Fruit fly (Drosophila melanogaster) whole organism, embryonic: ENCODE results near the gene Sk1.

Experiments used
- Antp ChIP-seq: fragments of 200-800 bp; sonication (Bioruptor generic); optimal IDR thresholded peaks from 3 replicates; lab custom pipeline; 2016; ENCODE audit warnings: missing biosample characterization, missing genetic modification characterization
- CG10654 ChIP-seq: fragments of 200-800 bp; sonication (Bioruptor generic); optimal IDR thresholded peaks from 2 replicates; lab custom pipeline; 2016; ENCODE audit warnings: missing biosample characterization, missing genetic modification characterization
- CG12236 ChIP-seq: fragments of 200-800 bp; sonication (Bioruptor generic); optimal IDR thresholded peaks from 2 replicates; lab custom pipeline; 2016; ENCODE audit warnings: missing biosample characterization, missing genetic modification characterization
- CG12744 ChIP-seq: fragments of 200-800 bp; sonication (Bioruptor generic); optimal IDR thresholded peaks from 2 replicates; lab custom pipeline; 2016; ENCODE audit warnings: missing biosample characterization, missing genetic modification characterization
- CG13123 ChIP-seq: fragments of 200-800 bp; sonication (Bioruptor generic); optimal IDR thresholded peaks from 2 replicates; lab custom pipeline; 2016; ENCODE audit warnings: missing biosample characterization, missing genetic modification characterization
- CG13424 ChIP-seq: fragments of 200-800 bp; sonication (Bioruptor generic); optimal IDR thresholded peaks from 2 replicates; lab custom pipeline; 2019; ENCODE audit warnings: missing biosample characterization, mild to moderate bottlenecking, missing genetic modification characterization, moderate library complexity
- CG13775 ChIP-seq: fragments of 200-800 bp; sonication (Bioruptor generic); optimal IDR thresholded peaks from 3 replicates; lab custom pipeline; 2017; ENCODE audit warnings: missing biosample characterization, mild to moderate bottlenecking, missing genetic modification characterization
- CG1529 ChIP-seq: fragments of 200-800 bp; sonication (Bioruptor generic); optimal IDR thresholded peaks from 3 replicates; lab custom pipeline; 2018; ENCODE audit warnings: missing biosample characterization, missing genetic modification characterization
- CG1602 ChIP-seq: fragments of 200-800 bp; sonication (Bioruptor generic); optimal IDR thresholded peaks from 3 replicates; lab custom pipeline; 2016; ENCODE audit warnings: missing biosample characterization, missing genetic modification characterization
- CG16863 ChIP-seq: fragments of 200-800 bp; sonication (Bioruptor generic); optimal IDR thresholded peaks from 3 replicates; lab custom pipeline; 2016; ENCODE audit warnings: missing biosample characterization, missing genetic modification characterization
- CG17912 ChIP-seq: fragments of 200-800 bp; sonication (Bioruptor generic); optimal IDR thresholded peaks from 2 replicates; lab custom pipeline; 2018; ENCODE audit warnings: missing biosample characterization, mild to moderate bottlenecking, missing genetic modification characterization
- CG2120 ChIP-seq: fragments of 200-800 bp; sonication (Bioruptor generic); optimal IDR thresholded peaks from 3 replicates; lab custom pipeline; 2016; ENCODE audit warnings: missing biosample characterization, missing genetic modification characterization
- CG2129 ChIP-seq: fragments of 200-800 bp; sonication (Bioruptor generic); IDR thresholded peaks from 2 replicates; pipeline ENCODE4 v1.3.6; 2022; ENCODE audit warnings: missing biosample characterization, missing genetic modification characterization; ENCODE audit not compliant: partially characterized antibody
- CG2202 ChIP-seq: fragments of 200-800 bp; sonication (Bioruptor generic); optimal IDR thresholded peaks from 2 replicates; lab custom pipeline; 2018; ENCODE audit warnings: missing biosample characterization, mild to moderate bottlenecking, missing genetic modification characterization
- CG34224 ChIP-seq: fragments of 200-800 bp; sonication (Bioruptor generic); IDR thresholded peaks from 3 replicates; pipeline ENCODE4 v1.3.6; 2022; ENCODE audit warnings: missing biosample characterization, missing genetic modification characterization; ENCODE audit not compliant: partially characterized antibody
- CG4328 ChIP-seq: fragments of 200-800 bp; sonication (Bioruptor generic); optimal IDR thresholded peaks from 3 replicates; lab custom pipeline; 2017; ENCODE audit warnings: missing biosample characterization, missing genetic modification reagents, missing genetic modification characterization
- CG4730 ChIP-seq: fragments of 200-800 bp; sonication (Bioruptor generic); IDR thresholded peaks from 2 replicates; pipeline ENCODE4 v1.3.6; 2022; ENCODE audit warnings: missing biosample characterization, missing genetic modification characterization
- CG6175 ChIP-seq: fragments of 200-800 bp; sonication (Bioruptor generic); IDR thresholded peaks from 3 replicates; pipeline ENCODE4 v1.3.6; 2022; ENCODE audit warnings: missing biosample characterization, missing genetic modification characterization
- CG6654 ChIP-seq: fragments of 200-800 bp; sonication (Bioruptor generic); optimal IDR thresholded peaks from 2 replicates; lab custom pipeline; 2017; ENCODE audit warnings: missing biosample characterization, mild to moderate bottlenecking, missing genetic modification characterization
- CG9437 ChIP-seq: fragments of 200-800 bp; sonication (Bioruptor generic); optimal IDR thresholded peaks from 2 replicates; lab custom pipeline; 2018; ENCODE audit warnings: missing biosample characterization, mild to moderate bottlenecking, missing genetic modification characterization
- CG9609 ChIP-seq: fragments of 200-800 bp; sonication (Bioruptor generic); optimal IDR thresholded peaks from 3 replicates; lab custom pipeline; 2016; ENCODE audit warnings: missing biosample characterization, missing genetic modification characterization
- CHES-1-like ChIP-seq: fragments of 200-800 bp; sonication (Bioruptor generic); optimal IDR thresholded peaks from 2 replicates; lab custom pipeline; 2016; ENCODE audit warnings: missing biosample characterization, missing genetic modification characterization
- Dad ChIP-seq: fragments of 200-800 bp; sonication (Bioruptor generic); optimal IDR thresholded peaks from 3 replicates; lab custom pipeline; 2016; ENCODE audit warnings: missing biosample characterization, missing genetic modification characterization
- Fer3 ChIP-seq: fragments of 200-800 bp; sonication (Bioruptor generic); optimal IDR thresholded peaks from 2 replicates; lab custom pipeline; 2018; ENCODE audit warnings: missing biosample characterization, mild to moderate bottlenecking, missing genetic modification characterization, moderate library complexity
- HHEX ChIP-seq: fragments of 200-800 bp; sonication (Bioruptor generic); optimal IDR thresholded peaks from 3 replicates; lab custom pipeline; 2017; ENCODE audit warnings: missing biosample characterization, mild to moderate bottlenecking, missing genetic modification characterization, missing genetic modification reagents
- MBD-R2 ChIP-seq: fragments of 200-800 bp; sonication (Bioruptor generic); IDR thresholded peaks from 2 replicates; pipeline ENCODE4 v1.3.6; 2022; ENCODE audit warnings: missing biosample characterization, missing genetic modification characterization
- Nf-YA ChIP-seq: fragments of 200-800 bp; sonication (Bioruptor generic); IDR thresholded peaks from 2 replicates; pipeline ENCODE4 v1.3.6; 2022; ENCODE audit warnings: missing biosample characterization, missing genetic modification characterization
- Nf-YC ChIP-seq: fragments of 200-800 bp; optimal IDR thresholded peaks from 3 replicates; lab custom pipeline; 2019; ENCODE audit warnings: missing biosample characterization, mild to moderate bottlenecking, missing genetic modification characterization, moderate library complexity
- Sry-δ ChIP-seq: fragments of 200-800 bp; sonication (Bioruptor generic); optimal IDR thresholded peaks from 2 replicates; lab custom pipeline; 2016; ENCODE audit warnings: missing biosample characterization, missing genetic modification characterization
- TFAM ChIP-seq: fragments of 200-800 bp; sonication (Bioruptor generic); optimal IDR thresholded peaks from 2 replicates; lab custom pipeline; 2017; ENCODE audit warnings: missing biosample characterization, missing genetic modification characterization, inconsistent platforms
- bigmax ChIP-seq: fragments of 200-800 bp; sonication (Bioruptor generic); optimal IDR thresholded peaks from 2 replicates; lab custom pipeline; 2018; ENCODE audit warnings: missing biosample characterization, mild to moderate bottlenecking, missing genetic modification characterization
- bowl ChIP-seq: fragments of 200-800 bp; sonication (Bioruptor generic); IDR thresholded peaks from 2 replicates; pipeline ENCODE4 v1.3.6; 2022; ENCODE audit warnings: missing biosample characterization, missing genetic modification characterization
- cwo ChIP-seq: fragments of 200-800 bp; sonication (Bioruptor generic); optimal IDR thresholded peaks from 3 replicates; lab custom pipeline; 2017; ENCODE audit warnings: missing biosample characterization, missing genetic modification characterization, mild to moderate bottlenecking, moderate library complexity, missing genetic modification reagents
- dm ChIP-seq: fragments of 200-800 bp; sonication (Bioruptor generic); optimal IDR thresholded peaks from 3 replicates; lab custom pipeline; 2016; ENCODE audit warnings: missing biosample characterization, missing genetic modification characterization
- dysf ChIP-seq: fragments of 200-800 bp; sonication (Bioruptor generic); IDR thresholded peaks from 3 replicates; pipeline ENCODE4 v1.3.6; 2022; ENCODE audit warnings: missing biosample characterization, missing genetic modification characterization
- ewg ChIP-seq: fragments of 200-800 bp; sonication (Bioruptor generic); optimal IDR thresholded peaks from 3 replicates; lab custom pipeline; 2017; ENCODE audit warnings: mild to moderate bottlenecking, missing biosample characterization, missing genetic modification reagents, missing genetic modification characterization
- fu2 ChIP-seq: fragments of 200-800 bp; sonication (Bioruptor generic); optimal IDR thresholded peaks from 2 replicates; lab custom pipeline; 2016; ENCODE audit warnings: missing biosample characterization, missing genetic modification characterization
- grn ChIP-seq: fragments of 200-800 bp; sonication (Bioruptor generic); optimal IDR thresholded peaks from 3 replicates; lab custom pipeline; 2017; ENCODE audit warnings: missing biosample characterization, missing genetic modification characterization
- hbn ChIP-seq: fragments of 200-800 bp; sonication (Bioruptor generic); IDR thresholded peaks from 2 replicates; pipeline ENCODE4 v1.3.6; 2022; ENCODE audit warnings: missing biosample characterization, missing genetic modification characterization; ENCODE audit not compliant: partially characterized antibody
- otp ChIP-seq: fragments of 200-800 bp; sonication (Bioruptor generic); IDR thresholded peaks from 3 replicates; pipeline ENCODE4, ENCODE4 v1.3.6; 2022; ENCODE audit warnings: missing biosample characterization, missing genetic modification characterization
- phol ChIP-seq: fragments of 200-800 bp; sonication (Bioruptor generic); optimal IDR thresholded peaks from 3 replicates; lab custom pipeline; 2018; ENCODE audit warnings: missing biosample characterization, mild to moderate bottlenecking, missing genetic modification characterization, moderate library complexity
- ranshi ChIP-seq: fragments of 200-800 bp; sonication (Bioruptor generic); IDR thresholded peaks from 2 replicates; pipeline ENCODE4 v1.3.6; 2022; ENCODE audit warnings: missing biosample characterization, missing genetic modification characterization
- schlank ChIP-seq: fragments of 200-800 bp; sonication (Bioruptor generic); optimal IDR thresholded peaks from 2 replicates; lab custom pipeline; 2018; ENCODE audit warnings: missing biosample characterization, mild to moderate bottlenecking, missing genetic modification characterization
- sim ChIP-seq: fragments of 200-800 bp; sonication (Bioruptor generic); IDR thresholded peaks from 2 replicates; pipeline ENCODE4 v1.3.6; 2022; ENCODE audit warnings: missing biosample characterization, missing genetic modification characterization
- sisA ChIP-seq: fragments of 200-800 bp; sonication (Bioruptor generic); IDR thresholded peaks from 2 replicates; pipeline ENCODE4 v1.3.6; 2022; ENCODE audit warnings: missing biosample characterization, missing genetic modification characterization
- stc ChIP-seq: fragments of 200-800 bp; sonication (Bioruptor generic); IDR thresholded peaks from 2 replicates; pipeline ENCODE4 v1.3.6; 2022; ENCODE audit warnings: missing biosample characterization, missing genetic modification characterization
- tio ChIP-seq: fragments of 200-800 bp; sonication (Bioruptor generic); optimal IDR thresholded peaks from 2 replicates; lab custom pipeline; 2017; ENCODE audit warnings: missing biosample characterization, missing genetic modification characterization, inconsistent platforms
- trem ChIP-seq: fragments of 200-800 bp; optimal IDR thresholded peaks from 3 replicates; lab custom pipeline; 2019; ENCODE audit warnings: missing biosample characterization, mild to moderate bottlenecking, missing genetic modification characterization, moderate library complexity
- unc-4 ChIP-seq: fragments of 200-800 bp; sonication (Bioruptor generic); IDR thresholded peaks from 2 replicates; pipeline ENCODE4 v1.3.6; 2022; ENCODE audit warnings: missing biosample characterization, missing genetic modification characterization; ENCODE audit not compliant: partially characterized antibody
- unpg ChIP-seq: fragments of 200-800 bp; sonication (Bioruptor generic); optimal IDR thresholded peaks from 3 replicates; lab custom pipeline; 2018; ENCODE audit warnings: missing biosample characterization, mild to moderate bottlenecking, missing genetic modification characterization, moderate library complexity
- yki ChIP-seq: fragments of >200 bp; optimal IDR thresholded peaks from 3 replicates; lab custom pipeline; 2018

The Sk1 gene

dm6 chrX:11452846-11453391 lies 10.6 kb downstream of the Sk1 start (continued):
- 0 out of 3 replicates have a peak, but pooled peaks have one; percentile 24 for TF ChIP-seq CG6175 (GFP tag; lab: Robert Waterston, UW)
- peak; percentile 59; the same call in 1 of the 2 replicates for TF ChIP-seq bowl
- peak; percentile 33 for TF ChIP-seq CG9437 (GFP tag; lab: Kevin White, UChicago)
- peak; percentile 53 for TF ChIP-seq CHES-1-like (GFP tag; lab: Kevin White, UChicago)
- TF ChIP-seq HHEX (GFP tag; lab: Kevin White, UChicago) = peak; percentile 73
- TF ChIP-seq CG4328 (GFP tag; lab: Kevin White, UChicago) = no peak
- no peak for TF ChIP-seq hbn (GFP tag; lab: Robert Waterston, UW)
- peak; percentile 59 for TF ChIP-seq schlank (tag; lab: Kevin White, UChicago)
- TF ChIP-seq sisA (GFP tag; lab: Robert Waterston, UW) = peak; percentile 75
- TF ChIP-seq ewg (GFP tag; lab: Kevin White, UChicago) = peak; percentile 99
- TF ChIP-seq CG13123 (GFP tag; lab: Kevin White, UChicago) = peak; percentile 7
- TF ChIP-seq CG13424 (tag; lab: Kevin White, UChicago) = peak; percentile 69
- TF ChIP-seq Fer3 (tag; lab: Kevin White, UChicago) = peak; percentile 63
- peak; percentile 85 for TF ChIP-seq dysf (GFP tag; lab: Robert Waterston, UW)
- peak; percentile 35 for TF ChIP-seq CG1529
- no peak for TF ChIP-seq grn (GFP tag; lab: Kevin White, UChicago)
- peak; percentile 75 for TF ChIP-seq CG4730 (GFP tag; lab: Robert Waterston, UW)
- no peak for TF ChIP-seq CG17912 (GFP tag; lab: Kevin White, UChicago)
- TF ChIP-seq CG9609 (GFP tag; lab: Kevin White, UChicago) = peak; percentile 55
- no peak for TF ChIP-seq TFAM
- TF ChIP-seq cwo (GFP tag; lab: Kevin White, UChicago) = peak; percentile 78
- TF ChIP-seq CG6654 (GFP tag; lab: Kevin White, UChicago) = peak; percentile 2
- peak; percentile 36 for TF ChIP-seq fu2 (GFP tag; lab: Kevin White, UChicago)
- TF ChIP-seq Sry-δ = no peak
- peak; percentile 82 for TF ChIP-seq CG2120 (GFP tag; lab: Kevin White, UChicago)
- TF ChIP-seq stc (GFP tag; lab: Robert Waterston, UW) = peak; percentile 88
- TF ChIP-seq phol (tag; lab: Kevin White, UChicago) = peak; percentile 59
- TF ChIP-seq unpg (GFP tag; lab: Kevin White, UChicago) = peak; percentile 71
- TF ChIP-seq Dad (GFP tag; lab: Kevin White, UChicago) = peak; percentile 86
- no peak for TF ChIP-seq bigmax (GFP tag; lab: Kevin White, UChicago)
- no peak for TF ChIP-seq yki (lab: Kevin White, UChicago)
- no peak for TF ChIP-seq CG2129
- peak; percentile 65 for TF ChIP-seq trem
- TF ChIP-seq MBD-R2 = peak; percentile 63
- no peak for TF ChIP-seq CG34224 (GFP tag; lab: Robert Waterston, UW)
- peak; percentile 92 for TF ChIP-seq otp (GFP tag; lab: Robert Waterston, UW)
- no peak for TF ChIP-seq unc-4
- TF ChIP-seq dm (GFP tag; lab: Kevin White, UChicago) = peak; percentile 34
- no peak for TF ChIP-seq CG12744 (GFP tag; lab: Kevin White, UChicago)
- peak; percentile 46 for TF ChIP-seq CG1602 (GFP tag; lab: Kevin White, UChicago)
- peak; percentile 83 for TF ChIP-seq ranshi (GFP tag; lab: Robert Waterston, UW)
- peak; percentile 70 for TF ChIP-seq sim (GFP tag; lab: Robert Waterston, UW)
- TF ChIP-seq CG2202 = peak; percentile 63
- TF ChIP-seq CG16863 (GFP tag; lab: Kevin White, UChicago) = peak; percentile 74
- TF ChIP-seq CG13775 (GFP tag; lab: Kevin White, UChicago) = peak; percentile 46
- TF ChIP-seq tio (GFP tag; lab: Kevin White, UChicago) = peak; percentile 26
- peak; percentile 59 for TF ChIP-seq CG10654 (GFP tag; lab: Kevin White, UChicago)
- TF ChIP-seq Nf-YC = peak; percentile 17
- TF ChIP-seq Nf-YA (GFP tag; lab: Robert Waterston, UW) = peak; percentile 52; the same call in 1 of the 2 replicates
- peak; percentile 83 for TF ChIP-seq Antp (GFP tag; lab: Kevin White, UChicago)
- peak; percentile 30 for TF ChIP-seq CG12236 (GFP tag; lab: Kevin White, UChicago)
